Worm (Caenorhabditis elegans): ENCODE data around the gene prmt-4.

- TF ChIP-seq zfp-2 (tag; optimal IDR thresholded peaks at IDR 0.05) (no peak), madf-9 (GFP tag; conservative IDR thresholded peaks at IDR 0.05) (no peak), egl-27 (tag; optimal IDR thresholded peaks at IDR 0.05) (no peak)
Observed at ce11 chrIV:606055-606454, 2.6 kb upstream of the prmt-4 start, which contains the start of gene inx-18.
